Fruit fly (Drosophila melanogaster): ENCODE data around the gene grn.

The grn gene

DNA sequence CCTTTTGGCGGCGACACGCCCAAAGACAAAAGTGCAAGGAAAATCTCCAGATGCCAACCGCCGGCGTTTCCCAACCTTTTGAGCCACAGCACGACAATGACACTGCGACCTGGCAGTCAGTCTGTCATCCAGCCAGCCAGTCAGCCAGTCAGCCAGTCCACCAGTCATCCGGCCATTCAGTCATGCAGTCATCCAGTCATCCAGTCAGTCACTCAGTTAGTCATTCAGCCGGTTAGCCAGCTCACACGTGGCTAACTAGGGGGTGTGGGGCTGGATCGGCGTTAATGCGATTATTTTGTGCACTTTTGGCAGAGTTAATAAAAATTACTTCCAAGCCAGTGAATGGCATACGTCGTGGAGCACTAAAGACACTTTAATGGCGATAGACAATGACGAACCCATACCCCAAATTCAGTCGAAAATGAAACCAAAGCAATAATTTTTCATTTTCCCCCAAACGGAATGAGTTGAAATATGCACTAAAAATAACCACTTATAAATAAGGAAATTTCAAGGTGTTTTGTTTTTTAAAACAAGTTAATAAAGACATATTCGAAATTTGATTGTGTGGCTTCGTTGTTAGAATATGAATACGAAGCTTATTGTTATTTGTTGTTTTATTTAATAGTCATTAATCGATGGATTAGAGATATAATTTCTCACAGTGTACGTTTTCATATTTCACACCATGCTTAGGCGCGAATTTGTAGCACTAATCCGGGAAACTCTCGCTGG is 43.6 kb upstream of the grn start (continued):
- no peak for TF ChIP-seq jumu (GFP tag; optimal IDR thresholded peaks at IDR 0.05)
- no peak for TF ChIP-seq gsb-n (tag; optimal IDR thresholded peaks at IDR 0.05)
- no peak for TF ChIP-seq CG3726 (GFP tag; IDR thresholded peaks at IDR 0.05)
- no peak for TF ChIP-seq Fer2 (tag; optimal IDR thresholded peaks at IDR 0.05)
- peak; percentile 16 for TF ChIP-seq trem (tag; optimal IDR thresholded peaks at IDR 0.05)
- no peak for TF ChIP-seq CG13894 (tag; optimal IDR thresholded peaks at IDR 0.05)
- TF ChIP-seq CG6683 (GFP tag; optimal IDR thresholded peaks at IDR 0.05): no peak
- TF ChIP-seq nerfin-2 (GFP tag; IDR thresholded peaks at IDR 0.05; ENCODE audit: partially characterized antibody): no peak
- no peak for TF ChIP-seq CG1647 (GFP tag; optimal IDR thresholded peaks at IDR 0.05)
- TF ChIP-seq sens (GFP tag): peak; percentile 73
- peak; percentile 9 for TF ChIP-seq zen (tag; optimal IDR thresholded peaks at IDR 0.05)
- peak; percentile 95 for TF ChIP-seq CG8281 (tag; optimal IDR thresholded peaks at IDR 0.05)
- no peak for TF ChIP-seq Rx (GFP tag; IDR thresholded peaks at IDR 0.05)
- TF ChIP-seq Hmr (GFP tag; optimal IDR thresholded peaks at IDR 0.05): no peak
- no peak for TF ChIP-seq ind (GFP tag; optimal IDR thresholded peaks at IDR 0.05)
- no peak for TF ChIP-seq lov (optimal IDR thresholded peaks at IDR 0.05)
- TF ChIP-seq lov (GFP tag; IDR thresholded peaks at IDR 0.05): no peak
- peak; percentile 8 for TF ChIP-seq CG30403 (GFP tag; optimal IDR thresholded peaks at IDR 0.05)

DNA sequence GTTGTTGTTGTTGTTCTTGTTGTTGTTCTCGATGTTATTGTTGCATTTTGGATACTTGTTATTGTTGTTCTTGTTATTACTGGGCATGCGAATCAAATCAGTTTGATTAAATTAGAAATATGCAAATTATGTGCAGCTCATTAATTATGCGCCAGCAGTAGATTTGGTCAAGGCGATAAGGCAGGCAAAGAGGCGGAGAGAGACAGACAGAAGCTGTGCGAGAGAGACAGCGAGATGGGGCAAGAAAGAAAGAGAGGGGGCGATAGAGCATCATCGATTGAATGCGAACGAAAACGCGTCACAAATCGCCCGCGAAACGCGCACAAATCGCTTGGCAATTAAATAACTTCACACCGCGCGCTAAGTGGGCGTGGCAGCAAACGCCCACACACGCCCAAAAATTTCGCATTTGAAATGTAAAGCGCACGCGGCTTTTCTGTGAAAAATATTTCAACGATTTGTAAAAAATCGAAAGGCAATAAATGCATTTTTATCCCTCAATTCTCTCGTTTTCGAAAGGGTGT is 41.9 kb upstream of the grn start:
- TF ChIP-seq gce (GFP tag; IDR thresholded peaks at IDR 0.05) (no peak), Antp (GFP tag; optimal IDR thresholded peaks at IDR 0.05) (no peak), CG4360 (GFP tag; IDR thresholded peaks at IDR 0.05) (0 out of 2 replicates have a peak, but pooled peaks have one; percentile 16), CG17912 (GFP tag; optimal IDR thresholded peaks at IDR 0.05) (no peak), CG16863 (GFP tag; optimal IDR thresholded peaks at IDR 0.05) (no peak), seq (GFP tag; IDR thresholded peaks at IDR 0.05) (no peak), CG10147 (GFP tag; optimal IDR thresholded peaks at IDR 0.05) (no peak), CG4707 (GFP tag; optimal IDR thresholded peaks at IDR 0.05) (no peak), shn (GFP tag; optimal IDR thresholded peaks at IDR 0.05) (no peak), Dip3 (GFP tag; optimal IDR thresholded peaks at IDR 0.05) (no peak), CG8359 (GFP tag; optimal IDR thresholded peaks at IDR 0.05; ENCODE audit: borderline replicate concordance) (peak; percentile 99), CkIIα-i1 (GFP tag; IDR thresholded peaks at IDR 0.05) (no peak), fru (optimal IDR thresholded peaks at IDR 0.05) (no peak), danr (GFP tag; IDR thresholded peaks at IDR 0.05) (no peak), zen (tag; optimal IDR thresholded peaks at IDR 0.05) (no peak), dan (GFP tag; IDR thresholded peaks at IDR 0.05) (no peak), Taf1 (GFP tag; IDR thresholded peaks at IDR 0.05) (no peak), Nf-YC (tag; optimal IDR thresholded peaks at IDR 0.05) (peak; percentile 42), CG9609 (GFP tag; optimal IDR thresholded peaks at IDR 0.05) (no peak), tx (GFP tag; optimal IDR thresholded peaks at IDR 0.05) (no peak), Hr78 (GFP tag; optimal IDR thresholded peaks at IDR 0.05) (no peak), grn (GFP tag; optimal IDR thresholded peaks at IDR 0.05) (peak; percentile 67), CG10321 (GFP tag; IDR thresholded peaks at IDR 0.05) (peak; percentile 23; the same call in 1 of the 2 replicates), CG6689 (GFP tag; IDR thresholded peaks at IDR 0.05) (no peak), gcm (GFP tag; optimal IDR thresholded peaks at IDR 0.05) (no peak), vvl (GFP tag; IDR thresholded peaks at IDR 0.05) (peak; percentile 40; the same call in 1 of the 2 replicates), so (GFP tag; IDR thresholded peaks at IDR 0.05) (no peak), ind (GFP tag; optimal IDR thresholded peaks at IDR 0.05) (no peak), CG11093 (GFP tag; IDR thresholded peaks at IDR 0.05) (no peak), sd (tag; optimal IDR thresholded peaks at IDR 0.05) (no peak), CG1832 (GFP tag; optimal IDR thresholded peaks at IDR 0.05) (peak; percentile 58), nmo (GFP tag; optimal IDR thresholded peaks at IDR 0.05) (no peak), grau (tag; optimal IDR thresholded peaks at IDR 0.05) (no peak), CTCF (GFP tag; optimal IDR thresholded peaks at IDR 0.05) (no peak), hb (GFP tag; IDR thresholded peaks at IDR 0.05; ENCODE audit: partially characterized antibody) (no peak)

Measured in whole organism, embryonic.